Worm (Caenorhabditis elegans) whole organism, mixed stage, embryonic: Measurements from ENCODE around the gene F20B10.3.

ENCODE experiments used
- cnd-1 ChIP-seq: fragments of 200-800 bp; sonication (Bioruptor generic); optimal IDR thresholded peaks from 2 replicates; lab custom pipeline; 2018; ENCODE audit warnings: mild to moderate bottlenecking, missing genetic modification characterization, missing compliant biosample characterization
- flh-1 ChIP-seq: fragments of 200-800 bp; sonication (Bioruptor generic); optimal IDR thresholded peaks from 2 replicates; lab custom pipeline; 2018; ENCODE audit warnings: mild to moderate bottlenecking, missing genetic modification characterization, moderate library complexity, missing compliant biosample characterization
- lsy-2 ChIP-seq: fragments of 150-350 bp; optimal IDR thresholded peaks from 2 replicates; lab custom pipeline; 2014; ENCODE audit warnings: missing biosample characterization, missing genetic modification characterization
- mab-5 ChIP-seq: fragments of 150-350 bp; optimal IDR thresholded peaks from 2 replicates; lab custom pipeline; 2014; ENCODE audit warnings: missing biosample characterization, missing genetic modification characterization
- mls-2 ChIP-seq: sonication (generic microtip); optimal IDR thresholded peaks from 2 replicates; lab custom pipeline; 2016; ENCODE audit warnings: mild to moderate bottlenecking, missing genetic modification characterization, moderate library complexity, missing compliant biosample characterization
- nhr-12 ChIP-seq: fragments of 150-350 bp; optimal IDR thresholded peaks from 2 replicates; lab custom pipeline; 2014; ENCODE audit warnings: missing biosample characterization, missing genetic modification characterization
- snpc-4 ChIP-seq: fragments of 150-350 bp; optimal IDR thresholded peaks from 2 replicates; lab custom pipeline; 2014; ENCODE audit warnings: missing biosample characterization, missing genetic modification characterization
- unc-62 ChIP-seq: fragments of 150-350 bp; optimal IDR thresholded peaks from 2 replicates; lab custom pipeline; 2014; ENCODE audit warnings: missing biosample characterization, missing genetic modification reagents, missing genetic modification characterization

DNA sequence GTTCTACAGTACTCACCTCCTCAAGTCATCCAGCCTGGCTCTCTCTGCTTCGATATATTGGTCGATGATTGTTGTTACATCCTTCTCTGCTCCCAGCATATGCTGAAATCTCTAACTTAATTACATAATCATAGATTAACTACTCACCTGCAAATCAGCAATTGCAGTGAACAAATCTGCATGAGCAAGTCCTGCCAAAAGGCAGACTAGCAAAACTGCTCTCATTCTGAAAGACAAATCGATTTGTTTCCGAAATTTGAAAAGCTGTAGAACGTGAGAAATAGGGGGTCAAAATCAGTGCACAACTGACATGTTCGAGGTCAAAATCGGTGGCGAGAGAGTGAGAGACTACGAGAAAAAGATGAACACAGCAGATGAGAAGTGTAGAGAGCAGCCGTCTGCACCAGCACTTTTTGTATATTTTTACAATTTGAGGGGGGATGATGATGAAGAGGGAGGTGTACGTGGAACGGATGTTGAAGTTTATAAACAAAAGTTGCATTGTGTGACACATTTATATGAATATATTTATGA is 47.8 kb downstream of the F20B10.3 start, which contains the start of gene phy-2:
- TF ChIP-seq unc-62 (GFP tag; lab: Kevin White, UChicago) (no peak), flh-1 (GFP tag; lab: Kevin White, UChicago) (no peak), snpc-4 (tag; lab: Kevin White, UChicago) (no peak), mab-5 (tag; lab: Kevin White, UChicago) (no peak), mls-2 (tag; lab: Kevin White, UChicago) (no peak), cnd-1 (tag; lab: Kevin White, UChicago) (no peak), lsy-2 (tag; lab: Kevin White, UChicago) (no peak), nhr-12 (tag; lab: Kevin White, UChicago) (no peak)
